In the genomic region with DNA sequence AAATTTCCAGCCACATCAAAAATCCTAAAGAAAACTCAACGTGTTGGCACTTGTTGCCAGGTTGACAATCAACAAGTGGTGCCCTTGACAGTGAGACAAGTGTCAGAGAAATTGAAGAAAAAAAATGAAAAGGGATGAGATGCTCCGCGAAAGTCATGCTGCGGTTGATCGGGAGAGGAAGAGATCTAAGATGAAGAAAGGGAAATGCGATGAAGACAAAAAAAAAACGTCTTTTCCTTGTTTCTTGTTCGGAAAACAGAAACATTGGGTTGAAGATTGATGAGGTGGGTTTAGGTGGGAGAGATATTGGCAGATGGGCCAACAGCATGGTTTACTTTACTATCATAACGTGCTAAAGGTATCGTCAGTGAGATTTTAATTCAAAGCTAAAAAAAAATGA, we compare ENCODE assay signal across 5 worm cellular contexts.
A peak's percentile ranks its signal among the peaks of the same experiment; 100 is the strongest.
TF ChIP-seq lines count a peak whose summit lies in the region.

No protein-coding gene starts in this region.

TF ChIP-seq in whole organism, L1 larva, 84 proteins besides CTCF, POLR2A, EP300 and RAD21 (continues in another document):
- no peak for TF ChIP-seq fkh-10 (GFP tag; optimal IDR thresholded peaks at IDR 0.05; lab: Kevin White, UChicago)
- no peak for TF ChIP-seq dpl-1 (GFP tag; optimal IDR thresholded peaks at IDR 0.05; lab: Kevin White, UChicago)
- no peak for TF ChIP-seq ama-1 (optimal IDR thresholded peaks at IDR 0.05; lab: Kevin White, UChicago)
- TF ChIP-seq mab-9 (GFP tag; IDR thresholded peaks at IDR 0.05; lab: Robert Waterston, UW) = no peak
- TF ChIP-seq ceh-63 (GFP tag; optimal IDR thresholded peaks at IDR 0.05; lab: Kevin White, UChicago) = no peak
- TF ChIP-seq hlh-4 (tag; optimal IDR thresholded peaks at IDR 0.05; lab: Kevin White, UChicago) = no peak
- TF ChIP-seq nhr-47 (tag; optimal IDR thresholded peaks at IDR 0.05; lab: Kevin White, UChicago) = no peak
- no peak for TF ChIP-seq ceh-8 (GFP tag; optimal IDR thresholded peaks at IDR 0.05; lab: Kevin White, UChicago)
- no peak for TF ChIP-seq unc-130 (tag; optimal IDR thresholded peaks at IDR 0.05; lab: Kevin White, UChicago)
- TF ChIP-seq nhr-85 (tag; lab: Kevin White, UChicago) = peak; percentile 12
- TF ChIP-seq egl-13 (tag; optimal IDR thresholded peaks at IDR 0.05; lab: Kevin White, UChicago) = no peak
- TF ChIP-seq aha-1 (tag; optimal IDR thresholded peaks at IDR 0.05; lab: Kevin White, UChicago) = no peak
- TF ChIP-seq F16B12.6 (tag; optimal IDR thresholded peaks at IDR 0.05; lab: Kevin White, UChicago) = no peak
- TF ChIP-seq nhr-12 (tag; optimal IDR thresholded peaks at IDR 0.05; lab: Kevin White, UChicago) = no peak
- TF ChIP-seq aly-2 (tag; optimal IDR thresholded peaks at IDR 0.05; lab: Kevin White, UChicago) = no peak
- no peak for TF ChIP-seq dsc-1 (tag; optimal IDR thresholded peaks at IDR 0.05; lab: Kevin White, UChicago)
- no peak for TF ChIP-seq lin-35 (GFP tag; optimal IDR thresholded peaks at IDR 0.05; lab: Kevin White, UChicago)
- no peak for TF ChIP-seq tbx-2 (tag; optimal IDR thresholded peaks at IDR 0.05; lab: Kevin White, UChicago)
- no peak for TF ChIP-seq vab-15 (tag; optimal IDR thresholded peaks at IDR 0.05; lab: Kevin White, UChicago)

TF ChIP-seq in whole organism, L2 larva, 48 proteins besides CTCF, POLR2A, EP300 and RAD21:
- TF ChIP-seq nhr-12 (tag; optimal IDR thresholded peaks at IDR 0.05; lab: Kevin White, UChicago) (no peak), nhr-129 (tag; optimal IDR thresholded peaks at IDR 0.05; lab: Kevin White, UChicago) (peak; percentile 41)

TF ChIP-seq in whole organism, L3 larva, 47 proteins besides CTCF, POLR2A, EP300 and RAD21:
- TF ChIP-seq nhr-25 (tag; optimal IDR thresholded peaks at IDR 0.05; lab: Kevin White, UChicago) = no peak
- peak; percentile 22 for TF ChIP-seq lin-39 (tag; optimal IDR thresholded peaks at IDR 0.05; lab: Kevin White, UChicago)

TF ChIP-seq in whole organism, L4 larva, 104 proteins besides CTCF, POLR2A, EP300 and RAD21:
- TF ChIP-seq vab-7 (GFP tag; IDR thresholded peaks at IDR 0.05; lab: Robert Waterston, UW) (no peak), jun-1 (tag; optimal IDR thresholded peaks at IDR 0.05; lab: Kevin White, UChicago) (no peak), ceh-28 (tag; optimal IDR thresholded peaks at IDR 0.05; lab: Kevin White, UChicago) (no peak), tra-1 (GFP tag; IDR thresholded peaks at IDR 0.05; lab: Robert Waterston, UW) (no peak), daf-16 (GFP tag; optimal IDR thresholded peaks at IDR 0.05; lab: Kevin White, UChicago) (peak in 1 of 2 experiments; percentile 41), daf-16 (tag; optimal IDR thresholded peaks at IDR 0.05; lab: Kevin White, UChicago) (no peak), lsy-2 (tag; optimal IDR thresholded peaks at IDR 0.05; lab: Kevin White, UChicago) (no peak), nhr-28 (tag; optimal IDR thresholded peaks at IDR 0.05; lab: Kevin White, UChicago) (peak; percentile 14), hlh-11 (tag; optimal IDR thresholded peaks at IDR 0.05; lab: Kevin White, UChicago) (peak; percentile 39), mdl-1 (tag; optimal IDR thresholded peaks at IDR 0.05; lab: Kevin White, UChicago) (peak in 1 of 2 experiments; percentile 40), aha-1 (tag; lab: Kevin White, UChicago) (peak; percentile 28)
TF ChIP-seq in whole organism, L4 larva: peak in this region for 5.

TF ChIP-seq in whole organism, late embryonic, 69 proteins besides CTCF, POLR2A, EP300 and RAD21:
- TF ChIP-seq sox-4 (tag; optimal IDR thresholded peaks at IDR 0.05; lab: Kevin White, UChicago) = no peak
- TF ChIP-seq ceh-18 (tag; optimal IDR thresholded peaks at IDR 0.05; lab: Kevin White, UChicago) = peak; percentile 1
